Fruit fly (Drosophila melanogaster): ENCODE results near the gene CG10801.

DNA sequence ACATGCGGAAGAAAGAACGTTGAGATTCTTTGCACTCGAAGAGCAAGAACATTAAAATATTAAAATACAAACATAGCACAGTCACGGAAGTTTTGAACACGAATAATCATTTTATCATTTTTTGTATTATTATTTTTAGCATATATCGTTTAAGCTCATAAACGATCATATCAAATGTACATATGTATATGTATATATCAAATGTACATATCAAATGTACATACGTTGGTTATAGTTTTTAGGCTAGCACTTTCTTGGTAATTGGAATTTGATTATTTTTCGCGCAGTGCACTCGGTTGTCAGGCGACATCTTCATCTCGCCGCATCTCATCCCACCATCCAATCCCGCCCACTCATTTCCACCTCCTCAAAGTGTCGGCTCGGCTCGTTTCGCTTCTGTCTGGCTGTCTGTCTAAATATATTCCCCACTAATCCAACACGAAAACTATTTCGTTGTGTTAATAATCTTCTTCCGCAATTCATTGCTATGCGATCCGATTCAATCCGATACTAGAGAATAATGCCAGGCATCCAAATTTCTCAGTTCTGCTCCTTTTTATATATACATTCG, 4.9 kb upstream of the CG10801 start:
- TF ChIP-seq ss (GFP tag; optimal IDR thresholded peaks at IDR 0.05) (no peak), cyc (GFP tag; optimal IDR thresholded peaks at IDR 0.05) (no peak), CG6854 (GFP tag; optimal IDR thresholded peaks at IDR 0.05) (no peak), CG6792 (GFP tag; optimal IDR thresholded peaks at IDR 0.05) (no peak), CG16779 (tag; optimal IDR thresholded peaks at IDR 0.05) (no peak), OdsH (GFP tag; optimal IDR thresholded peaks at IDR 0.05) (no peak), Blimp-1 (GFP tag; optimal IDR thresholded peaks at IDR 0.05) (no peak), Sox102F (GFP tag; optimal IDR thresholded peaks at IDR 0.05) (no peak), CG11294 (GFP tag; IDR thresholded peaks at IDR 0.05) (no peak)
